Fruit fly (Drosophila melanogaster) whole organism, embryonic: ENCODE data around the gene Z600.

ENCODE experiments used
- Abd-B ChIP-seq: fragments of 200-800 bp; sonication (Bioruptor generic); optimal IDR thresholded peaks from 2 replicates; lab custom pipeline; 2018; ENCODE audit warnings: missing biosample characterization, mild to moderate bottlenecking, missing genetic modification characterization, moderate library complexity
- Antp ChIP-seq: fragments of 200-800 bp; sonication (Bioruptor generic); optimal IDR thresholded peaks from 3 replicates; lab custom pipeline; 2016; ENCODE audit warnings: missing biosample characterization, missing genetic modification characterization
- Atf3 ChIP-seq: fragments of 200-800 bp; sonication (Bioruptor generic); optimal IDR thresholded peaks from 3 replicates; lab custom pipeline; 2016; ENCODE audit warnings: missing biosample characterization, missing genetic modification characterization
- BtbVII ChIP-seq: fragments of 200-800 bp; sonication (Bioruptor generic); optimal IDR thresholded peaks from 3 replicates; lab custom pipeline; 2017; ENCODE audit warnings: missing biosample characterization, mild to moderate bottlenecking, missing genetic modification characterization
- CG10321 ChIP-seq: fragments of 200-800 bp; sonication (Bioruptor generic); IDR thresholded peaks from 2 replicates; pipeline ENCODE4 v1.3.6; 2022; ENCODE audit warnings: missing biosample characterization, missing genetic modification characterization
- CG10366 ChIP-seq: fragments of 200-800 bp; sonication (Bioruptor generic); IDR thresholded peaks from 2 replicates; pipeline ENCODE4 v1.3.6; 2022; ENCODE audit warnings: missing biosample characterization, missing genetic modification characterization
- CG11696 ChIP-seq: fragments of 200-800 bp; sonication (Bioruptor generic); IDR thresholded peaks from 2 replicates; pipeline ENCODE4 v1.3.6; 2022; ENCODE audit warnings: missing biosample characterization, missing genetic modification characterization
- CG13123 ChIP-seq: fragments of 200-800 bp; sonication (Bioruptor generic); optimal IDR thresholded peaks from 2 replicates; lab custom pipeline; 2016; ENCODE audit warnings: missing biosample characterization, missing genetic modification characterization
- CG13775 ChIP-seq: fragments of 200-800 bp; sonication (Bioruptor generic); optimal IDR thresholded peaks from 3 replicates; lab custom pipeline; 2017; ENCODE audit warnings: missing biosample characterization, mild to moderate bottlenecking, missing genetic modification characterization
- CG1603 ChIP-seq: fragments of 200-800 bp; sonication (Bioruptor generic); optimal IDR thresholded peaks from 2 replicates; lab custom pipeline; 2019; ENCODE audit warnings: missing biosample characterization, mild to moderate bottlenecking, missing genetic modification characterization, moderate library complexity
- CG17359 ChIP-seq: fragments of 200-800 bp; sonication (Bioruptor generic); optimal IDR thresholded peaks from 3 replicates; lab custom pipeline; 2018; ENCODE audit warnings: missing biosample characterization, mild to moderate bottlenecking, missing genetic modification characterization, moderate library complexity
- CG18619 ChIP-seq: fragments of 200-800 bp; sonication (Bioruptor generic); optimal IDR thresholded peaks from 3 replicates; lab custom pipeline; 2017; ENCODE audit warnings: missing biosample characterization, mild to moderate bottlenecking, missing genetic modification characterization
- CG2202 ChIP-seq: fragments of 200-800 bp; sonication (Bioruptor generic); optimal IDR thresholded peaks from 2 replicates; lab custom pipeline; 2018; ENCODE audit warnings: missing biosample characterization, mild to moderate bottlenecking, missing genetic modification characterization
- CG31224 ChIP-seq: fragments of 200-800 bp; sonication (Bioruptor generic); IDR thresholded peaks from 2 replicates; pipeline ENCODE4 v1.3.6; 2022; ENCODE audit warnings: missing biosample characterization, missing genetic modification characterization
- CG33213 ChIP-seq: fragments of 200-800 bp; sonication (Bioruptor generic); optimal IDR thresholded peaks from 3 replicates; lab custom pipeline; 2016; ENCODE audit warnings: missing biosample characterization, missing genetic modification characterization
- CG3847 ChIP-seq: fragments of 200-800 bp; sonication (Bioruptor generic); IDR thresholded peaks from 2 replicates; pipeline ENCODE4 v1.3.6; 2022; ENCODE audit warnings: missing biosample characterization, missing genetic modification characterization
- CG7271 ChIP-seq: fragments of 200-800 bp; sonication (Bioruptor generic); optimal IDR thresholded peaks from 2 replicates; lab custom pipeline; 2018; ENCODE audit warnings: missing biosample characterization, mild to moderate bottlenecking, missing genetic modification characterization, moderate library complexity
- CG7839 ChIP-seq: fragments of 200-800 bp; sonication (Bioruptor generic); optimal IDR thresholded peaks from 3 replicates; lab custom pipeline; 2018; ENCODE audit warnings: missing biosample characterization, mild to moderate bottlenecking, missing genetic modification characterization, moderate library complexity
- CG8388 ChIP-seq: fragments of 200-800 bp; sonication (Bioruptor generic); optimal IDR thresholded peaks from 2 replicates; lab custom pipeline; 2019; ENCODE audit warnings: missing biosample characterization, mild to moderate bottlenecking, missing genetic modification characterization, moderate library complexity
- Dad ChIP-seq: fragments of 200-800 bp; sonication (Bioruptor generic); optimal IDR thresholded peaks from 3 replicates; lab custom pipeline; 2016; ENCODE audit warnings: missing biosample characterization, missing genetic modification characterization
- Drgx ChIP-seq: fragments of 200-800 bp; sonication (Bioruptor generic); IDR thresholded peaks from 2 replicates; pipeline ENCODE4 v1.3.6; 2022; ENCODE audit warnings: missing biosample characterization, missing genetic modification characterization
- H2.0 ChIP-seq: fragments of 200-800 bp; sonication (Bioruptor generic); IDR thresholded peaks from 2 replicates; pipeline ENCODE4 v1.3.6; 2022; ENCODE audit warnings: missing biosample characterization, missing genetic modification characterization
- HLH54F ChIP-seq: fragments of 200-800 bp; sonication (Bioruptor generic); optimal IDR thresholded peaks from 3 replicates; lab custom pipeline; 2016; ENCODE audit warnings: missing biosample characterization, missing genetic modification characterization
- Hand ChIP-seq: fragments of 200-800 bp; sonication (Bioruptor generic); optimal IDR thresholded peaks from 2 replicates; lab custom pipeline; 2017; ENCODE audit warnings: mild to moderate bottlenecking, missing biosample characterization, missing genetic modification reagents, missing genetic modification characterization
- HmgD ChIP-seq: fragments of 200-800 bp; sonication (Bioruptor generic); optimal IDR thresholded peaks from 3 replicates; lab custom pipeline; 2016; ENCODE audit warnings: missing biosample characterization, missing genetic modification characterization
- Hr51 ChIP-seq, 2 experiments: fragments of 200-800 bp; sonication (Bioruptor generic); optimal IDR thresholded peaks; 2 replicates in 1 of 2; 3 replicates in 1 of 2; lab custom pipeline; 2016 to 2018; ENCODE audit warnings: missing biosample characterization in 2 of 2, missing genetic modification characterization in 2 of 2, mild to moderate bottlenecking in 1 of 2, moderate library complexity in 1 of 2
- Meics ChIP-seq: fragments of 200-800 bp; sonication (Bioruptor generic); optimal IDR thresholded peaks from 2 replicates; lab custom pipeline; 2017; ENCODE audit warnings: missing biosample characterization, mild to moderate bottlenecking, missing genetic modification characterization
- Oli ChIP-seq: fragments of 200-800 bp; sonication (Bioruptor generic); optimal IDR thresholded peaks from 2 replicates; lab custom pipeline; 2018; ENCODE audit warnings: missing biosample characterization, mild to moderate bottlenecking, missing genetic modification characterization, moderate library complexity
- Optix ChIP-seq: fragments of 200-800 bp; sonication (Bioruptor generic); IDR thresholded peaks from 3 replicates; pipeline ENCODE4 v1.3.6; 2022; ENCODE audit warnings: missing biosample characterization, missing genetic modification characterization
- Ptx1 ChIP-seq: fragments of 200-800 bp; sonication (Bioruptor generic); IDR thresholded peaks from 2 replicates; pipeline ENCODE4 v1.3.6; 2022; ENCODE audit warnings: missing biosample characterization, missing genetic modification characterization
- Rfx ChIP-seq: fragments of 200-800 bp; sonication (Bioruptor generic); IDR thresholded peaks from 2 replicates; pipeline ENCODE4 v1.3.6; 2022; ENCODE audit warnings: missing biosample characterization, missing genetic modification characterization
- Sry-β ChIP-seq: fragments of 200-800 bp; sonication (Bioruptor generic); optimal IDR thresholded peaks from 2 replicates; lab custom pipeline; 2018; ENCODE audit warnings: missing biosample characterization, mild to moderate bottlenecking, missing genetic modification characterization, moderate library complexity
- ase ChIP-seq: fragments of 200-800 bp; sonication (Bioruptor generic); IDR thresholded peaks from 3 replicates; pipeline ENCODE4 v1.3.6; 2022; ENCODE audit warnings: missing biosample characterization, missing genetic modification characterization
- bcd ChIP-seq: fragments of 200-800 bp; sonication (Bioruptor generic); optimal IDR thresholded peaks from 2 replicates; lab custom pipeline; 2017; ENCODE audit warnings: missing biosample characterization, mild to moderate bottlenecking, missing genetic modification characterization
- bigmax ChIP-seq: fragments of 200-800 bp; sonication (Bioruptor generic); optimal IDR thresholded peaks from 2 replicates; lab custom pipeline; 2018; ENCODE audit warnings: missing biosample characterization, mild to moderate bottlenecking, missing genetic modification characterization
- caup ChIP-seq: fragments of 200-800 bp; sonication (Bioruptor generic); optimal IDR thresholded peaks from 3 replicates; lab custom pipeline; 2017; ENCODE audit warnings: missing biosample characterization, mild to moderate bottlenecking, missing genetic modification characterization, moderate library complexity; ENCODE audit not compliant: severe bottlenecking
- ewg ChIP-seq: fragments of 200-800 bp; sonication (Bioruptor generic); optimal IDR thresholded peaks from 3 replicates; lab custom pipeline; 2017; ENCODE audit warnings: mild to moderate bottlenecking, missing biosample characterization, missing genetic modification reagents, missing genetic modification characterization
- exex ChIP-seq: fragments of 200-800 bp; sonication (Bioruptor generic); optimal IDR thresholded peaks from 4 replicates; lab custom pipeline; 2018; ENCODE audit warnings: missing biosample characterization, mild to moderate bottlenecking, missing genetic modification characterization, moderate library complexity
- fd102C ChIP-seq: fragments of 200-800 bp; sonication (Bioruptor generic); optimal IDR thresholded peaks from 2 replicates; lab custom pipeline; 2018; ENCODE audit warnings: missing biosample characterization, mild to moderate bottlenecking, missing genetic modification characterization, moderate library complexity
- fd96Cb ChIP-seq: fragments of 200-800 bp; sonication (Bioruptor generic); optimal IDR thresholded peaks from 2 replicates; lab custom pipeline; 2018; ENCODE audit warnings: missing biosample characterization, mild to moderate bottlenecking, missing genetic modification characterization, moderate library complexity
- gcm ChIP-seq: fragments of 200-800 bp; sonication (Bioruptor generic); optimal IDR thresholded peaks from 2 replicates; lab custom pipeline; 2019; ENCODE audit warnings: missing biosample characterization, mild to moderate bottlenecking, missing genetic modification characterization, moderate library complexity
- kni ChIP-seq: fragments of 200-800 bp; sonication (Bioruptor generic); optimal IDR thresholded peaks from 3 replicates; lab custom pipeline; 2017; ENCODE audit warnings: mild to moderate bottlenecking, missing biosample characterization, missing genetic modification reagents, missing genetic modification characterization
- lab ChIP-seq: fragments of 200-800 bp; sonication (Bioruptor generic); optimal IDR thresholded peaks from 3 replicates; lab custom pipeline; 2017; ENCODE audit warnings: missing biosample characterization, missing genetic modification characterization, mild to moderate bottlenecking, moderate library complexity, missing genetic modification reagents
- psq ChIP-seq: fragments of 200-800 bp; sonication (Bioruptor generic); optimal IDR thresholded peaks from 2 replicates; lab custom pipeline; 2017; ENCODE audit warnings: missing biosample characterization, missing genetic modification characterization
- repo ChIP-seq: fragments of 200-800 bp; sonication (Bioruptor generic); optimal IDR thresholded peaks from 2 replicates; lab custom pipeline; 2016; ENCODE audit warnings: missing biosample characterization, missing genetic modification characterization
- sim ChIP-seq: fragments of 200-800 bp; sonication (Bioruptor generic); IDR thresholded peaks from 2 replicates; pipeline ENCODE4 v1.3.6; 2022; ENCODE audit warnings: missing biosample characterization, missing genetic modification characterization
- slbo ChIP-seq: fragments of 200-800 bp; sonication (Bioruptor generic); IDR thresholded peaks from 2 replicates; pipeline ENCODE4 v1.3.6; 2022; ENCODE audit warnings: missing biosample characterization, missing genetic modification characterization
- sna ChIP-seq: fragments of 200-800 bp; sonication (Bioruptor generic); IDR thresholded peaks from 2 replicates; pipeline ENCODE4 v1.3.6; 2022; ENCODE audit warnings: missing biosample characterization, missing genetic modification characterization; ENCODE audit not compliant: partially characterized antibody
- tgo ChIP-seq: fragments of 200-800 bp; sonication (Bioruptor generic); IDR thresholded peaks from 3 replicates; pipeline ENCODE4 v1.3.6; 2022; ENCODE audit warnings: missing biosample characterization, missing genetic modification characterization
- tll ChIP-seq, 2 experiments: fragments of 200-800 bp in 1 of 2; fragments of >200 bp in 1 of 2; sonication (Bioruptor generic) in 1 of 2; optimal IDR thresholded peaks; 2 replicates each; lab custom pipeline; 2017 to 2019; ENCODE audit warnings: missing biosample characterization in 2 of 2, missing genetic modification characterization in 2 of 2, mild to moderate bottlenecking in 1 of 2, moderate library complexity in 1 of 2

The Z600 gene

dm6 chr3L:15553993-15554644 lies 45.3 kb downstream of the Z600 start, which contains the start of gene AGO2 (continued):
- TF ChIP-seq Hr51 (GFP tag; optimal IDR thresholded peaks at IDR 0.05; lab: Kevin White, UChicago) (peak in 1 of 2 experiments; percentile 61), CG17359 (no peak), Dad (GFP tag; lab: Kevin White, UChicago) (no peak), tll (GFP tag; optimal IDR thresholded peaks at IDR 0.05; lab: Kevin White, UChicago) (no peak), fd96Cb (tag; lab: Kevin White, UChicago) (no peak), Meics (GFP tag; lab: Kevin White, UChicago) (no peak), Hand (GFP tag; lab: Kevin White, UChicago) (no peak), fd102C (GFP tag; lab: Kevin White, UChicago) (no peak), Optix (GFP tag; lab: Robert Waterston, UW) (no peak), CG31224 (GFP tag; lab: Robert Waterston, UW) (no peak), Rfx (GFP tag; lab: Robert Waterston, UW) (no peak), tgo (GFP tag; lab: Robert Waterston, UW) (no peak), sna (GFP tag; lab: Robert Waterston, UW) (peak; percentile 60), Oli (tag; lab: Kevin White, UChicago) (no peak), CG33213 (no peak), bcd (no peak), bigmax (no peak), exex (tag; lab: Kevin White, UChicago) (peak; percentile 33), H2.0 (GFP tag; lab: Robert Waterston, UW) (no peak), gcm (no peak), sim (GFP tag; lab: Robert Waterston, UW) (no peak), HmgD (GFP tag; lab: Kevin White, UChicago) (peak; percentile 91), ewg (no peak), CG13123 (GFP tag; lab: Kevin White, UChicago) (no peak), CG1603 (peak; percentile 3), caup (GFP tag; lab: Kevin White, UChicago) (no peak), psq (no peak), CG11696 (no peak), ase (GFP tag; lab: Robert Waterston, UW) (no peak; the same call in 2 of the 3 replicates), kni (GFP tag; lab: Kevin White, UChicago) (peak; percentile 61), lab (GFP tag; lab: Kevin White, UChicago) (no peak), HLH54F (GFP tag; lab: Kevin White, UChicago) (no peak), CG3847 (GFP tag; lab: Robert Waterston, UW) (no peak), CG10366 (GFP tag; lab: Robert Waterston, UW) (no peak), CG7839 (tag; lab: Kevin White, UChicago) (no peak), repo (GFP tag; lab: Kevin White, UChicago) (no peak), CG13775 (no peak), BtbVII (GFP tag; lab: Kevin White, UChicago) (peak; percentile 9), Ptx1 (GFP tag; lab: Robert Waterston, UW) (no peak), CG10321 (no peak), Abd-B (GFP tag; lab: Kevin White, UChicago) (no peak), CG2202 (tag; lab: Kevin White, UChicago) (no peak), CG7271 (tag; lab: Kevin White, UChicago) (peak; percentile 48), CG8388 (no peak), CG18619 (GFP tag; lab: Kevin White, UChicago) (no peak), Atf3 (GFP tag; lab: Kevin White, UChicago) (no peak), Sry-β (GFP tag; lab: Kevin White, UChicago) (no peak), Antp (GFP tag; lab: Kevin White, UChicago) (no peak), slbo (GFP tag; lab: Robert Waterston, UW) (no peak), Drgx (GFP tag; lab: Robert Waterston, UW) (peak; percentile 89)
